Fruit fly (Drosophila melanogaster): ENCODE data around the gene aus.

Gene aus

dm6 chr3R:21349870-21350314 is 491 bp upstream of the aus start (continued):
- TF ChIP-seq pros (GFP tag; optimal IDR thresholded peaks at IDR 0.05): no peak
- no peak for TF ChIP-seq CG16863 (GFP tag; optimal IDR thresholded peaks at IDR 0.05)
- TF ChIP-seq gro (GFP tag; optimal IDR thresholded peaks at IDR 0.05): peak; percentile 35
- no peak for TF ChIP-seq toy (GFP tag; IDR thresholded peaks at IDR 0.05)
- TF ChIP-seq klu (GFP tag; IDR thresholded peaks at IDR 0.05): no peak
- TF ChIP-seq abd-A (tag; optimal IDR thresholded peaks at IDR 0.05): no peak
- no peak for TF ChIP-seq CG10321 (GFP tag; IDR thresholded peaks at IDR 0.05)
- TF ChIP-seq Bdp1 (GFP tag; optimal IDR thresholded peaks at IDR 0.05): no peak
- TF ChIP-seq grau (tag; optimal IDR thresholded peaks at IDR 0.05): no peak
- TF ChIP-seq Hr39 (optimal IDR thresholded peaks at IDR 0.05): no peak
- no peak for TF ChIP-seq CG6175 (GFP tag; IDR thresholded peaks at IDR 0.05)
- no peak for TF ChIP-seq CG8924 (tag; optimal IDR thresholded peaks at IDR 0.05)
- no peak for TF ChIP-seq Xrp1 (GFP tag; IDR thresholded peaks at IDR 0.05)
- no peak for TF ChIP-seq crol (GFP tag; IDR thresholded peaks at IDR 0.05)
- peak; percentile 10 for TF ChIP-seq schlank (tag; optimal IDR thresholded peaks at IDR 0.05)
- no peak for TF ChIP-seq tap (tag; optimal IDR thresholded peaks at IDR 0.05)
- TF ChIP-seq slbo (GFP tag; IDR thresholded peaks at IDR 0.05): no peak
- no peak for TF ChIP-seq NC2β (GFP tag; optimal IDR thresholded peaks at IDR 0.05)
- no peak for TF ChIP-seq pzg (GFP tag; optimal IDR thresholded peaks at IDR 0.05)
- no peak for TF ChIP-seq CG11695 (GFP tag; IDR thresholded peaks at IDR 0.05)
- no peak for TF ChIP-seq peb (GFP tag; IDR thresholded peaks at IDR 0.05)
- no peak for TF ChIP-seq CG9817 (tag; optimal IDR thresholded peaks at IDR 0.05)
- TF ChIP-seq Lim3 (GFP tag; IDR thresholded peaks at IDR 0.05): no peak
- TF ChIP-seq CG3838 (GFP tag; optimal IDR thresholded peaks at IDR 0.05): no peak
- TF ChIP-seq Spps (tag; optimal IDR thresholded peaks at IDR 0.05): peak; percentile 31
- TF ChIP-seq CG13296 (GFP tag; optimal IDR thresholded peaks at IDR 0.05): peak; percentile 69
- TF ChIP-seq CG12071 (GFP tag; optimal IDR thresholded peaks at IDR 0.05): no peak
- no peak for TF ChIP-seq CG7963 (GFP tag; IDR thresholded peaks at IDR 0.05; ENCODE audit: partially characterized antibody)
- no peak for TF ChIP-seq grn (GFP tag; optimal IDR thresholded peaks at IDR 0.05)
- TF ChIP-seq CG11456 (GFP tag; IDR thresholded peaks at IDR 0.05): no peak
- peak; percentile 7 for TF ChIP-seq CG13424 (tag; optimal IDR thresholded peaks at IDR 0.05)
- TF ChIP-seq Abd-B (GFP tag; optimal IDR thresholded peaks at IDR 0.05): no peak
- TF ChIP-seq gsb-n (tag; optimal IDR thresholded peaks at IDR 0.05): no peak
- TF ChIP-seq Scr (GFP tag; IDR thresholded peaks at IDR 0.05; ENCODE audit: partially characterized antibody): no peak
- peak; percentile 29 for TF ChIP-seq CG4328 (GFP tag; optimal IDR thresholded peaks at IDR 0.05)
- TF ChIP-seq CG11398 (GFP tag; optimal IDR thresholded peaks at IDR 0.05): no peak
- no peak for TF ChIP-seq CG9876 (GFP tag; optimal IDR thresholded peaks at IDR 0.05)
- peak; percentile 54 for TF ChIP-seq CG6854 (GFP tag; optimal IDR thresholded peaks at IDR 0.05)
- TF ChIP-seq Rx (GFP tag; IDR thresholded peaks at IDR 0.05): no peak
- no peak for TF ChIP-seq ara (GFP tag; IDR thresholded peaks at IDR 0.05)
- no peak for TF ChIP-seq CG2889 (GFP tag; IDR thresholded peaks at IDR 0.05)
- TF ChIP-seq CG4707 (GFP tag; optimal IDR thresholded peaks at IDR 0.05): peak; percentile 58
- TF ChIP-seq CG3726 (GFP tag; IDR thresholded peaks at IDR 0.05): no peak
- peak; percentile 73 for TF ChIP-seq HHEX (GFP tag; optimal IDR thresholded peaks at IDR 0.05)
- no peak for TF ChIP-seq Dek (tag; optimal IDR thresholded peaks at IDR 0.05)
- TF ChIP-seq Camta (GFP tag; optimal IDR thresholded peaks at IDR 0.05): peak; percentile 15
- TF ChIP-seq jigr1 (GFP tag; IDR thresholded peaks at IDR 0.05): no peak
- TF ChIP-seq CG15514 (GFP tag; optimal IDR thresholded peaks at IDR 0.05): peak; percentile 11
- no peak for TF ChIP-seq B-H2 (GFP tag; optimal IDR thresholded peaks at IDR 0.05)
- TF ChIP-seq corto (GFP tag; optimal IDR thresholded peaks at IDR 0.05): peak; percentile 24
- TF ChIP-seq Hey (tag; optimal IDR thresholded peaks at IDR 0.05): no peak
- no peak for TF ChIP-seq CG10959 (GFP tag; IDR thresholded peaks at IDR 0.05)
- TF ChIP-seq salm (tag; optimal IDR thresholded peaks at IDR 0.05): peak; percentile 3

Measured in whole organism, embryonic.